Fruit fly (Drosophila melanogaster) whole organism, embryonic: Measurements from ENCODE around the gene AnxB9.

ENCODE experiments used
- Abd-B ChIP-seq: fragments of 200-800 bp; sonication (Bioruptor generic); optimal IDR thresholded peaks from 2 replicates; lab custom pipeline; 2018; ENCODE audit warnings: missing biosample characterization, mild to moderate bottlenecking, missing genetic modification characterization, moderate library complexity
- B-H1 ChIP-seq: fragments of 200-800 bp; sonication (Bioruptor generic); IDR thresholded peaks from 3 replicates; pipeline ENCODE4 v1.3.6; 2022; ENCODE audit warnings: missing biosample characterization, missing genetic modification characterization
- Blimp-1 ChIP-seq: fragments of 200-800 bp; sonication (Bioruptor generic); optimal IDR thresholded peaks from 3 replicates; lab custom pipeline; 2018; ENCODE audit warnings: missing biosample characterization, missing genetic modification characterization, mild to moderate bottlenecking, moderate library complexity, missing genetic modification reagents
- C15 ChIP-seq: fragments of 200-800 bp; sonication (Bioruptor generic); IDR thresholded peaks from 3 replicates; pipeline ENCODE4 v1.3.6; 2022; ENCODE audit warnings: missing biosample characterization, missing genetic modification characterization
- CG12769 ChIP-seq: fragments of 200-800 bp; sonication (Bioruptor generic); optimal IDR thresholded peaks from 2 replicates; lab custom pipeline; 2019; ENCODE audit warnings: missing biosample characterization, mild to moderate bottlenecking, missing genetic modification characterization, moderate library complexity
- CG15269 ChIP-seq: fragments of 200-800 bp; sonication (Bioruptor generic); optimal IDR thresholded peaks from 2 replicates; lab custom pipeline; 2018; ENCODE audit warnings: missing biosample characterization, mild to moderate bottlenecking, missing genetic modification characterization, moderate library complexity
- CG15479 ChIP-seq: fragments of 200-800 bp; sonication (Bioruptor generic); optimal IDR thresholded peaks from 3 replicates; lab custom pipeline; 2019; ENCODE audit warnings: missing biosample characterization, mild to moderate bottlenecking, missing genetic modification characterization, moderate library complexity
- CG17359 ChIP-seq: fragments of 200-800 bp; sonication (Bioruptor generic); optimal IDR thresholded peaks from 3 replicates; lab custom pipeline; 2018; ENCODE audit warnings: missing biosample characterization, mild to moderate bottlenecking, missing genetic modification characterization, moderate library complexity
- CG17612 ChIP-seq: fragments of 200-800 bp; sonication (Bioruptor generic); IDR thresholded peaks from 2 replicates; pipeline ENCODE4 v1.3.6; 2022; ENCODE audit warnings: missing biosample characterization, missing genetic modification characterization
- CG1832 ChIP-seq: fragments of 200-800 bp; sonication (Bioruptor generic); optimal IDR thresholded peaks from 2 replicates; lab custom pipeline; 2017; ENCODE audit warnings: missing biosample characterization, mild to moderate bottlenecking, missing genetic modification characterization, inconsistent platforms
- CG18599 ChIP-seq: fragments of 200-800 bp; sonication (Bioruptor generic); optimal IDR thresholded peaks from 3 replicates; lab custom pipeline; 2017; ENCODE audit warnings: missing biosample characterization, missing genetic modification characterization, mild to moderate bottlenecking, moderate library complexity, missing genetic modification reagents
- CG2120 ChIP-seq: fragments of 200-800 bp; sonication (Bioruptor generic); optimal IDR thresholded peaks from 3 replicates; lab custom pipeline; 2016; ENCODE audit warnings: missing biosample characterization, missing genetic modification characterization
- CG31365 ChIP-seq: fragments of 200-800 bp; sonication (Bioruptor generic); optimal IDR thresholded peaks from 2 replicates; lab custom pipeline; 2018; ENCODE audit warnings: missing biosample characterization, mild to moderate bottlenecking, missing genetic modification characterization
- CG3407 ChIP-seq: fragments of 200-800 bp; sonication (Bioruptor generic); optimal IDR thresholded peaks from 2 replicates; lab custom pipeline; 2018; ENCODE audit warnings: missing biosample characterization, mild to moderate bottlenecking, missing genetic modification characterization
- CG6254 ChIP-seq: fragments of 200-800 bp; sonication (Bioruptor generic); optimal IDR thresholded peaks from 3 replicates; lab custom pipeline; 2017; ENCODE audit warnings: mild to moderate bottlenecking, missing biosample characterization, missing genetic modification reagents, missing genetic modification characterization
- CG7271 ChIP-seq: fragments of 200-800 bp; sonication (Bioruptor generic); optimal IDR thresholded peaks from 2 replicates; lab custom pipeline; 2018; ENCODE audit warnings: missing biosample characterization, mild to moderate bottlenecking, missing genetic modification characterization, moderate library complexity
- CG7357 ChIP-seq: fragments of 200-800 bp; sonication (Bioruptor generic); IDR thresholded peaks from 3 replicates; pipeline ENCODE4 v1.3.6; 2022; ENCODE audit warnings: missing biosample characterization, missing genetic modification characterization
- CG7372 ChIP-seq: fragments of 200-800 bp; sonication (Bioruptor generic); IDR thresholded peaks from 2 replicates; pipeline ENCODE4 v1.3.6; 2022; ENCODE audit warnings: missing biosample characterization, missing genetic modification characterization
- CG7928 ChIP-seq: fragments of 200-800 bp; sonication (Bioruptor generic); optimal IDR thresholded peaks from 2 replicates; lab custom pipeline; 2017; ENCODE audit warnings: missing biosample characterization, mild to moderate bottlenecking, missing genetic modification characterization
- CG8281 ChIP-seq: fragments of 200-800 bp; sonication (Bioruptor generic); optimal IDR thresholded peaks from 2 replicates; lab custom pipeline; 2018; ENCODE audit warnings: missing biosample characterization, mild to moderate bottlenecking, missing genetic modification characterization, moderate library complexity
- CG9932 ChIP-seq: fragments of 200-800 bp; sonication (Bioruptor generic); IDR thresholded peaks from 2 replicates; pipeline ENCODE4 v1.3.6; 2022; ENCODE audit warnings: missing biosample characterization, missing genetic modification characterization
- CTCF ChIP-seq: fragments of 200-800 bp; sonication (Bioruptor generic); optimal IDR thresholded peaks from 2 replicates; lab custom pipeline; 2017; ENCODE audit warnings: missing biosample characterization, mild to moderate bottlenecking, missing genetic modification characterization, moderate library complexity
- CkIIα-i1 ChIP-seq: fragments of 200-800 bp; sonication (Bioruptor generic); IDR thresholded peaks from 2 replicates; pipeline ENCODE4 v1.3.6; 2022; ENCODE audit warnings: missing biosample characterization, missing genetic modification characterization
- Dip2 ChIP-seq: fragments of 200-800 bp; sonication (Bioruptor generic); IDR thresholded peaks from 2 replicates; pipeline ENCODE4 v1.3.6; 2022; ENCODE audit warnings: missing biosample characterization, missing genetic modification characterization
- Lhr ChIP-seq: fragments of 200-800 bp; sonication (Bioruptor generic); optimal IDR thresholded peaks from 3 replicates; lab custom pipeline; 2017; ENCODE audit warnings: mild to moderate bottlenecking, missing biosample characterization, missing genetic modification reagents, missing genetic modification characterization
- Mad ChIP-seq: fragments of 200-800 bp; sonication (Bioruptor generic); optimal IDR thresholded peaks from 2 replicates; lab custom pipeline; 2016; ENCODE audit warnings: missing biosample characterization, missing genetic modification characterization
- Ptx1 ChIP-seq: fragments of 200-800 bp; sonication (Bioruptor generic); IDR thresholded peaks from 2 replicates; pipeline ENCODE4 v1.3.6; 2022; ENCODE audit warnings: missing biosample characterization, missing genetic modification characterization
- Trl ChIP-seq, 3 experiments: fragments of >200 bp in 2 of 3; fragments of 200-800 bp in 1 of 3; sonication (Bioruptor generic) in 1 of 3; optimal IDR thresholded peaks; 2 replicates in 1 of 3; 3 replicates in 2 of 3; lab custom pipeline; 2016 to 2017; ENCODE audit warnings: missing biosample characterization in 1 of 3, missing genetic modification characterization in 1 of 3
- aop ChIP-seq: fragments of 200-800 bp; sonication (Bioruptor generic); IDR thresholded peaks from 2 replicates; pipeline ENCODE4 v1.3.6; 2022; ENCODE audit warnings: missing biosample characterization, missing genetic modification characterization
- ase ChIP-seq: fragments of 200-800 bp; sonication (Bioruptor generic); IDR thresholded peaks from 3 replicates; pipeline ENCODE4 v1.3.6; 2022; ENCODE audit warnings: missing biosample characterization, missing genetic modification characterization
- bowl ChIP-seq: fragments of 200-800 bp; sonication (Bioruptor generic); IDR thresholded peaks from 2 replicates; pipeline ENCODE4 v1.3.6; 2022; ENCODE audit warnings: missing biosample characterization, missing genetic modification characterization
- corto ChIP-seq: fragments of 200-800 bp; sonication (Bioruptor generic); optimal IDR thresholded peaks from 2 replicates; lab custom pipeline; 2016; ENCODE audit warnings: missing biosample characterization, mild to moderate bottlenecking, missing genetic modification characterization, moderate library complexity
- crp ChIP-seq, 2 experiments: fragments of 200-800 bp; sonication (Bioruptor generic); optimal IDR thresholded peaks; 2 replicates in 1 of 2; 3 replicates in 1 of 2; lab custom pipeline; 2017; ENCODE audit warnings: missing biosample characterization in 2 of 2, missing genetic modification characterization in 2 of 2, mild to moderate bottlenecking in 1 of 2, moderate library complexity in 1 of 2
- disco-r ChIP-seq: fragments of 200-800 bp; sonication (Bioruptor generic); optimal IDR thresholded peaks from 2 replicates; lab custom pipeline; 2016; ENCODE audit warnings: missing biosample characterization, missing genetic modification characterization
- fd3F ChIP-seq: fragments of 200-800 bp; sonication (Bioruptor generic); optimal IDR thresholded peaks from 2 replicates; lab custom pipeline; 2018; ENCODE audit warnings: missing biosample characterization, mild to moderate bottlenecking, missing genetic modification characterization, moderate library complexity
- grn ChIP-seq: fragments of 200-800 bp; sonication (Bioruptor generic); optimal IDR thresholded peaks from 3 replicates; lab custom pipeline; 2017; ENCODE audit warnings: missing biosample characterization, missing genetic modification characterization
- ken ChIP-seq: fragments of 200-800 bp; sonication (Bioruptor generic); IDR thresholded peaks from 3 replicates; pipeline ENCODE4 v1.3.6; 2022; ENCODE audit warnings: missing biosample characterization, missing genetic modification characterization
- kni ChIP-seq: fragments of 200-800 bp; sonication (Bioruptor generic); optimal IDR thresholded peaks from 3 replicates; lab custom pipeline; 2017; ENCODE audit warnings: mild to moderate bottlenecking, missing biosample characterization, missing genetic modification reagents, missing genetic modification characterization
- luna ChIP-seq: fragments of 200-800 bp; sonication (Bioruptor generic); optimal IDR thresholded peaks from 2 replicates; lab custom pipeline; 2016; ENCODE audit warnings: missing biosample characterization, missing genetic modification characterization
- nau ChIP-seq: fragments of 200-800 bp; sonication (Bioruptor generic); optimal IDR thresholded peaks from 3 replicates; lab custom pipeline; 2017; ENCODE audit warnings: missing biosample characterization, mild to moderate bottlenecking, missing genetic modification characterization, missing genetic modification reagents
- nom ChIP-seq: fragments of 200-800 bp; sonication (Bioruptor generic); optimal IDR thresholded peaks from 2 replicates; lab custom pipeline; 2017; ENCODE audit warnings: missing biosample characterization, missing genetic modification characterization, mild to moderate bottlenecking, moderate library complexity, missing genetic modification reagents
- p53 ChIP-seq: fragments of 200-800 bp; sonication (Bioruptor generic); optimal IDR thresholded peaks from 2 replicates; lab custom pipeline; 2016; ENCODE audit warnings: missing biosample characterization, missing genetic modification characterization
- phol ChIP-seq: fragments of 200-800 bp; sonication (Bioruptor generic); optimal IDR thresholded peaks from 3 replicates; lab custom pipeline; 2018; ENCODE audit warnings: missing biosample characterization, mild to moderate bottlenecking, missing genetic modification characterization, moderate library complexity
- pzg ChIP-seq: fragments of 200-800 bp; sonication (Bioruptor generic); optimal IDR thresholded peaks from 3 replicates; lab custom pipeline; 2018; ENCODE audit warnings: missing biosample characterization, mild to moderate bottlenecking, missing genetic modification characterization, moderate library complexity
- ro ChIP-seq: fragments of 200-800 bp; sonication (Bioruptor generic); IDR thresholded peaks from 2 replicates; pipeline ENCODE4 v1.3.6; 2022; ENCODE audit warnings: missing biosample characterization, missing genetic modification characterization
- scrt ChIP-seq: fragments of 200-800 bp; sonication (Bioruptor generic); optimal IDR thresholded peaks from 2 replicates; lab custom pipeline; 2018; ENCODE audit warnings: missing biosample characterization, mild to moderate bottlenecking, missing genetic modification characterization, moderate library complexity
- tio ChIP-seq: fragments of 200-800 bp; sonication (Bioruptor generic); optimal IDR thresholded peaks from 2 replicates; lab custom pipeline; 2017; ENCODE audit warnings: missing biosample characterization, missing genetic modification characterization, inconsistent platforms
- zfh2 ChIP-seq: fragments of 200-800 bp; sonication (Bioruptor generic); optimal IDR thresholded peaks from 2 replicates; lab custom pipeline; 2016; ENCODE audit warnings: missing biosample characterization, missing genetic modification characterization

AnxB9 gene

DNA sequence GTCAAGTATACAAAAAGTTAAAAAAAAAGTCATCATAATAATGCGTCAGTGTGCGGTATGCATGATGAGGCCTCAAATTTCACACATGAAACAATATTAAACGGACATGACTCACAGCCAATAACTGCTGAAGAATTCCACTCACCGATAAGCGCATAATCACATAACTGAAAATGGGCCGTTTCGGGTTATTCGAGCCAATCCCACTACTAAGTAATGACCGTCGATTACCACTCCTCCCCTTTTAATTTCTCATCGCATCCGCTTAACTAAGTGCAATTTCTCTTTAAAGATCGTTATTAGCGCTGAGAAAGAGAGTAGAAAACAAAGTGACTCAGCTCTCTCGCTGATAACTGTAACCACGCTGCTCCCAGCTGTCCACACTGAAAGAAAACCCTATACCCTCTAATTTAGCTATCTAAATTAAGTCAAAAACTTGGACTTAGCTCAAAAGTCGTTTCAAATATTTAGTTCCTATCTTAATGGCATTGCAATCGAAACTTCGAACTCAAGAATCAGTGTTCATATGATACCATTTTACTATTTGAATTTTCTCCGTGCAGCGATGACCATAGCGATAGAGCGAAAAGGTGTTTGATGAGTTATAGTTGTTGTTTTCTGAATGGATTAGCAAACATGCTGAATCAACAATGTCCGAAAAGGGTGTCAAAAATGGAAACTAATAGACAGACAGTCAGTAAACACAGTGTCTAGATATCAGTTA is 47.9 kb downstream of the AnxB9 start (continued):
- TF ChIP-seq fd3F (GFP tag; lab: Kevin White, UChicago) (peak; percentile 77), crp (GFP tag; optimal IDR thresholded peaks at IDR 0.05; lab: Kevin White, UChicago) (peak in 1 of 2 experiments; percentile 65), Abd-B (GFP tag; lab: Kevin White, UChicago) (peak; percentile 73), CG17612 (GFP tag; lab: Robert Waterston, UW) (peak; percentile 36; the same call in 1 of the 2 replicates), kni (GFP tag; lab: Kevin White, UChicago) (peak; percentile 67), CG15479 (GFP tag; lab: Kevin White, UChicago) (no peak), Lhr (GFP tag; lab: Kevin White, UChicago) (peak; percentile 67), CG7357 (GFP tag; lab: Robert Waterston, UW) (peak; percentile 74), CG12769 (tag; lab: Kevin White, UChicago) (peak; percentile 94), zfh2 (GFP tag; lab: Kevin White, UChicago) (peak; percentile 85), CkIIα-i1 (GFP tag; lab: Robert Waterston, UW) (no peak; the same call in 1 of the 2 replicates), CG17359 (tag; lab: Kevin White, UChicago) (peak; percentile 89), ro (0 out of 2 replicates have a peak, but pooled peaks have one; percentile 60), tio (GFP tag; lab: Kevin White, UChicago) (peak; percentile 84), luna (GFP tag; lab: Kevin White, UChicago) (peak; percentile 80), CG15269 (peak; percentile 91), CG7271 (tag; lab: Kevin White, UChicago) (peak; percentile 42), bowl (peak; percentile 70), CG3407 (GFP tag; lab: Kevin White, UChicago) (peak; percentile 90), nom (GFP tag; lab: Kevin White, UChicago) (no peak), CG31365 (tag; lab: Kevin White, UChicago) (peak; percentile 81), ken (GFP tag; lab: Robert Waterston, UW) (peak; percentile 82), aop (GFP tag; lab: Robert Waterston, UW) (peak; percentile 35; the same call in 1 of the 2 replicates), CG6254 (GFP tag; lab: Kevin White, UChicago) (peak; percentile 66), grn (peak; percentile 89), CG9932 (GFP tag; lab: Robert Waterston, UW) (peak; percentile 80), Mad (GFP tag; lab: Kevin White, UChicago) (peak; percentile 82), p53 (GFP tag; lab: Kevin White, UChicago) (peak; percentile 46), CG1832 (GFP tag; lab: Kevin White, UChicago) (no peak), Dip2 (no peak), CG8281 (peak; percentile 69), pzg (GFP tag; lab: Kevin White, UChicago) (no peak), ase (peak; percentile 86), CG7372 (peak; percentile 69; the same call in 1 of the 2 replicates), nau (GFP tag; lab: Kevin White, UChicago) (peak; percentile 82), C15 (GFP tag; lab: Robert Waterston, UW) (0 out of 3 replicates have a peak, but pooled peaks have one; percentile 50), Ptx1 (GFP tag; lab: Robert Waterston, UW) (peak; percentile 86), B-H1 (GFP tag; lab: Robert Waterston, UW) (peak; percentile 86), Blimp-1 (peak; percentile 82), CG18599 (GFP tag; lab: Kevin White, UChicago) (peak; percentile 92), Trl (optimal IDR thresholded peaks at IDR 0.05; lab: Kevin White, UChicago) (peak in 1 of 2 experiments; percentile 39), Trl (GFP tag; optimal IDR thresholded peaks at IDR 0.05; lab: Kevin White, UChicago) (peak; percentile 88), CTCF (GFP tag; lab: Kevin White, UChicago) (peak; percentile 28), CG7928 (GFP tag; lab: Kevin White, UChicago) (peak; percentile 35), phol (peak; percentile 79), corto (GFP tag; lab: Kevin White, UChicago) (no peak), CG2120 (GFP tag; lab: Kevin White, UChicago) (peak; percentile 93), scrt (GFP tag; lab: Kevin White, UChicago) (peak; percentile 84), disco-r (GFP tag; lab: Kevin White, UChicago) (peak; percentile 76)
